Fruit fly (Drosophila melanogaster): Measurements from ENCODE around the gene CG33700.

DNA sequence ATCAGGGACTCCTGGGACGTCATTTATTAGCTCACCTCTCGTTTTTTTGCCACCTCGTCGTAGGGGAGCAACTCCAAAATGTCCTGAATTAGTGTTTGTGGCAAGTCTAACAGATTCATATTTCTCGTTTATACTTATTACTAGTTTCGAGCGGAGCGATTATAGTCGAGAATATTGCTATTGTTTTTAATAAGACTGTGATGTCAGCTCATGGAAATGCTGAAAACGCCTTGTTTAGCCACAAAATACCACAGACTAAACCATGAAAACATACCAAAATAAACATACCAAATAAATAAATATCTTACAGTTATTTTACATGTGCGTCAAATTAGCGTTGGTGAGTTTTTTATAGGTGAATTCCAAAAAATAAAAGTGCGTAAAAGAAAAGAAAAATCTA, 37.8 kb downstream of the CG33700 start, which contains the start of gene pall:
- TF ChIP-seq tna (GFP tag; IDR thresholded peaks at IDR 0.05; ENCODE audit: partially characterized antibody) (no peak), gem (tag; optimal IDR thresholded peaks at IDR 0.05) (no peak), h (optimal IDR thresholded peaks at IDR 0.05) (no peak), Sry-β (GFP tag; optimal IDR thresholded peaks at IDR 0.05) (no peak)

All from whole organism, embryonic.